Worm (Caenorhabditis elegans) whole organism, late embryonic: ENCODE results near the gene C49F5.3.

Source experiments
- C08G9.2 ChIP-seq: sonication (generic microtip); optimal IDR thresholded peaks from 2 replicates; lab custom pipeline; 2016; ENCODE audit warnings: mild to moderate bottlenecking, missing genetic modification characterization, moderate library complexity, missing compliant biosample characterization
- C38D4.7 ChIP-seq: fragments of 200-800 bp; sonication (Bioruptor generic); optimal IDR thresholded peaks from 2 replicates; lab custom pipeline; 2018; ENCODE audit warnings: mild to moderate bottlenecking, missing genetic modification characterization, moderate library complexity, missing compliant biosample characterization
- F13H6.1 ChIP-seq: sonication (generic microtip); optimal IDR thresholded peaks from 2 replicates; lab custom pipeline; 2016; ENCODE audit warnings: missing genetic modification characterization, missing compliant biosample characterization
- T23F11.4 ChIP-seq: fragments of 200-800 bp; sonication (Bioruptor generic); optimal IDR thresholded peaks from 2 replicates; lab custom pipeline; 2018; ENCODE audit warnings: mild to moderate bottlenecking, missing genetic modification characterization, missing compliant biosample characterization
- Y22D7AL.16 ChIP-seq: sonication (generic microtip); optimal IDR thresholded peaks from 2 replicates; lab custom pipeline; 2016; ENCODE audit warnings: missing genetic modification characterization, missing compliant biosample characterization
- ama-1 ChIP-seq: fragments of 150-350 bp; optimal IDR thresholded peaks from 2 replicates; lab custom pipeline; 2014
- ceh-14 ChIP-seq: sonication (generic microtip); optimal IDR thresholded peaks from 2 replicates; lab custom pipeline; 2016; ENCODE audit warnings: missing genotype, missing genetic modification characterization, missing compliant biosample characterization
- ceh-18 ChIP-seq: sonication (generic microtip); optimal IDR thresholded peaks from 2 replicates; lab custom pipeline; 2016; ENCODE audit warnings: missing genetic modification characterization, missing compliant biosample characterization
- ceh-2 ChIP-seq: sonication (generic microtip); optimal IDR thresholded peaks from 2 replicates; lab custom pipeline; 2016; ENCODE audit warnings: missing genotype, missing genetic modification characterization, missing compliant biosample characterization
- ceh-22 ChIP-seq: sonication (generic microtip); optimal IDR thresholded peaks from 2 replicates; lab custom pipeline; 2017; ENCODE audit warnings: missing biosample characterization, missing genetic modification characterization
- ceh-30 ChIP-seq: fragments of 150-350 bp; optimal IDR thresholded peaks from 2 replicates; lab custom pipeline; 2014; ENCODE audit warnings: missing biosample characterization, missing genetic modification characterization
- ceh-34 ChIP-seq: sonication (generic microtip); optimal IDR thresholded peaks from 2 replicates; lab custom pipeline; 2016; ENCODE audit warnings: mild to moderate bottlenecking, missing genetic modification characterization, missing compliant biosample characterization
- ceh-45 ChIP-seq: fragments of 200-800 bp; sonication (Bioruptor generic); IDR thresholded peaks from 2 replicates; pipeline ENCODE4 v1.3.6; 2022; ENCODE audit warnings: missing genetic modification reagents, missing genetic modification characterization, missing compliant biosample characterization
- che-1 ChIP-seq: sonication (generic microtip); optimal IDR thresholded peaks from 2 replicates; lab custom pipeline; 2016; ENCODE audit warnings: mild to moderate bottlenecking, missing genetic modification characterization, missing compliant biosample characterization
- dmd-4 ChIP-seq: sonication (generic microtip); optimal IDR thresholded peaks from 2 replicates; lab custom pipeline; 2016; ENCODE audit warnings: borderline replicate concordance, missing genetic modification characterization, missing compliant biosample characterization
- dve-1 ChIP-seq: sonication (generic microtip); optimal IDR thresholded peaks from 2 replicates; lab custom pipeline; 2017; ENCODE audit warnings: antibody characterized with exemption, mild to moderate bottlenecking, missing genetic modification characterization, missing compliant biosample characterization
- elt-2 ChIP-seq: sonication (generic microtip); optimal IDR thresholded peaks from 2 replicates; lab custom pipeline; 2016; ENCODE audit warnings: missing genetic modification reagents, missing genetic modification characterization, missing compliant biosample characterization
- elt-4 ChIP-seq: sonication (generic microtip); optimal IDR thresholded peaks from 2 replicates; lab custom pipeline; 2016; ENCODE audit warnings: missing genetic modification characterization, missing compliant biosample characterization
- ets-4 ChIP-seq: sonication (generic microtip); optimal IDR thresholded peaks from 2 replicates; lab custom pipeline; 2016; ENCODE audit warnings: missing genetic modification characterization, missing compliant biosample characterization
- eyg-1 ChIP-seq: sonication (generic microtip); optimal IDR thresholded peaks from 2 replicates; lab custom pipeline; 2016; ENCODE audit warnings: missing genotype, missing genetic modification characterization, missing compliant biosample characterization
- fax-1 ChIP-seq: sonication (generic microtip); optimal IDR thresholded peaks from 2 replicates; lab custom pipeline; 2016; ENCODE audit warnings: missing genotype, missing genetic modification characterization, missing compliant biosample characterization
- fkh-6 ChIP-seq: sonication (generic microtip); optimal IDR thresholded peaks from 2 replicates; lab custom pipeline; 2016; ENCODE audit warnings: missing genetic modification characterization, missing compliant biosample characterization
- gmeb-2 ChIP-seq: sonication (generic microtip); optimal IDR thresholded peaks from 2 replicates; lab custom pipeline; 2016; ENCODE audit warnings: missing genetic modification characterization, inconsistent platforms, missing compliant biosample characterization
- hlh-30 ChIP-seq: sonication (generic microtip); optimal IDR thresholded peaks from 2 replicates; lab custom pipeline; 2017; ENCODE audit warnings: antibody characterized with exemption, missing genetic modification characterization, missing compliant biosample characterization; ENCODE audit not compliant: insufficient read depth
- nfya-1 ChIP-seq: sonication (generic microtip); optimal IDR thresholded peaks from 2 replicates; lab custom pipeline; 2017; ENCODE audit warnings: missing genetic modification characterization, mild to moderate bottlenecking, missing compliant biosample characterization, antibody characterized with exemption, moderate library complexity
- nhr-11 ChIP-seq: fragments of 150-350 bp; optimal IDR thresholded peaks from 2 replicates; lab custom pipeline; 2014; ENCODE audit warnings: missing biosample characterization, missing genetic modification characterization
- npax-4 ChIP-seq: sonication (generic microtip); optimal IDR thresholded peaks from 2 replicates; lab custom pipeline; 2016; ENCODE audit warnings: missing genetic modification characterization, missing compliant biosample characterization
- odd-2 ChIP-seq: sonication (generic microtip); optimal IDR thresholded peaks from 2 replicates; lab custom pipeline; 2017; ENCODE audit warnings: antibody characterized with exemption, mild to moderate bottlenecking, missing genetic modification characterization, missing compliant biosample characterization
- pax-1 ChIP-seq: fragments of 150-350 bp; optimal IDR thresholded peaks from 2 replicates; lab custom pipeline; 2014; ENCODE audit warnings: missing biosample characterization, missing genetic modification characterization
- pha-2 ChIP-seq: sonication (generic microtip); optimal IDR thresholded peaks from 2 replicates; lab custom pipeline; 2017; ENCODE audit warnings: mild to moderate bottlenecking, missing genetic modification characterization, missing compliant biosample characterization
- ref-2 ChIP-seq: sonication (generic microtip); optimal IDR thresholded peaks from 2 replicates; lab custom pipeline; 2016; ENCODE audit warnings: missing genetic modification characterization, missing compliant biosample characterization
- sdc-2 ChIP-seq: sonication (generic microtip); optimal IDR thresholded peaks from 2 replicates; lab custom pipeline; 2016; ENCODE audit warnings: missing genotype, missing genetic modification characterization, missing compliant biosample characterization
- syd-9 ChIP-seq: sonication (generic microtip); optimal IDR thresholded peaks from 2 replicates; lab custom pipeline; 2016; ENCODE audit warnings: mild to moderate bottlenecking, missing genetic modification characterization, moderate library complexity, missing compliant biosample characterization
- tbx-2 ChIP-seq: sonication (generic microtip); optimal IDR thresholded peaks from 2 replicates; lab custom pipeline; 2016; ENCODE audit warnings: missing genetic modification characterization, missing compliant biosample characterization
- tbx-7 ChIP-seq: sonication (generic microtip); optimal IDR thresholded peaks from 2 replicates; lab custom pipeline; 2016; ENCODE audit warnings: missing genotype, missing genetic modification characterization, missing compliant biosample characterization
- unc-3 ChIP-seq, 2 experiments: fragments of 200-800 bp in 1 of 2; sonication (Bioruptor generic) in 1 of 2; sonication (generic microtip) in 1 of 2; conservative IDR thresholded peaks in 1 of 2; optimal IDR thresholded peaks in 1 of 2; 2 replicates each; pipeline versions ENCODE4 v1.3.6 to Lab custom; 2016 to 2022; ENCODE audit warnings: missing compliant biosample characterization in 2 of 2, missing genetic modification characterization in 2 of 2, missing genetic modification reagents in 1 of 2
- unc-42 ChIP-seq: sonication (generic microtip); optimal IDR thresholded peaks from 2 replicates; lab custom pipeline; 2016; ENCODE audit warnings: missing genotype, missing genetic modification characterization, missing compliant biosample characterization
- unc-55 ChIP-seq: sonication (generic microtip); optimal IDR thresholded peaks from 2 replicates; lab custom pipeline; 2017; ENCODE audit warnings: missing biosample characterization, missing genetic modification reagents, missing genetic modification characterization
- unc-86 ChIP-seq: sonication (generic microtip); optimal IDR thresholded peaks from 2 replicates; lab custom pipeline; 2016; ENCODE audit warnings: missing genetic modification characterization, missing compliant biosample characterization
- ztf-16 ChIP-seq: sonication (generic microtip); optimal IDR thresholded peaks from 2 replicates; lab custom pipeline; 2017; ENCODE audit warnings: missing genetic modification characterization, missing compliant biosample characterization

Gene C49F5.3

DNA sequence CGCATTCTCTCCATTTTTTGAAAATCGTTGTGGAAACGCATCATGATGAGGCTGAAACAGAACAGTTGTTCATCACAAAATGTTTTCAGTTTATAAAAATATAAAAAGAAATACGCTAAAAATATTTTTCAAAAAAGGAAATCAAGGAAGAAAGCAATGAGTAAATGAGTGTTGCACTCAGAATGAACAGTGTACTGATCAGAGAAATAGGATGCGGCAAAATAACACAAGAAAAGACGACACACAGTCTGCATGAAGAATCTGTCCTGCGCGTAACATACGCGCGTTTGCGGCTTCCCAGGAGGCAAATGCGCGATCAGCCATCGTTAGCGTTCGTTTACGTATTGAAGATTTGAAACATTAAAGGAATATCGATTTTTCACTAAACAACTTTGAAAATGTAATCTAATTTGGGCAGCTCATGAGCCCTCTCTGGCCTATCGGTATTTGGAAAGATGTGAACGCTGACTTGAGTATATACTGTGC lies at the start of gene C49F5.3:
C49F5.3 (minus strand) TSS at position 51 of the 486 bp plus-strand sequence.
- no peak for TF ChIP-seq ref-2 (tag; lab: Kevin White, UChicago)
- no peak for TF ChIP-seq eyg-1 (tag; lab: Kevin White, UChicago)
- TF ChIP-seq ceh-2 (tag; lab: Kevin White, UChicago), result no peak
- no peak for TF ChIP-seq F13H6.1 (tag; lab: Kevin White, UChicago)

DNA sequence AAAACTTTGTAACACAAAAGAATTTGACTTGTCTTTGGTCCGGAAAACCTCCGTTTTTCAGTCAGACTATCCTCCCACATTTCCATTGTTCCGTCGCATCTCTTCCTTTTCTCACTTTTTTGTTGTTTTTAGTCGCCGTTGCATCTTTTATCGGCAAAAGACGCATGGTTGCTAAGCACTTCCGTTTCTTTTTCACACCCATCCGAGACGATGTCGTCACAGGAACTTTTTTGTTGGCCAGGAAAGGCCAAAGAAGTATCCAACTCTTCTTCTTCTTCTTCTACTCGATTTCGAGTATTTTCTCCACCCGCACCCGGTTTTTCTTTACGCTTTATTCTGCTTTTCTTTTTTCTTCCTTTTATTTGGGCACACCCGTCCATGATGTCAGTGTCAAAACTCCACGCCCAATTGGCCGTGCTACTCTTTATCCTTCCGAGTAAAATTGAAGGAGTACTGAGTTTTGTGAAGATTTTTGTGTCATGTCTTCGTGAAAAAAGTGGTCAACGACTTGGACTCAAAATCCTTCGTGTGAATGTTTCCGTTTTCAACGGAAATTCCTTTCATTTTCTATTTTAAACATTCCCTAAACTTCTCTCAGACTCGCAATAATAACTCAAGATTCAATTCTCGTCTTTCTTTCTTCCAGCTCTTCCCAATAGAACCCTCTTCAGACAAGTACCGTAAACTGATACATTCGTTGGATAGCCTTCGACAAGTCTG lies 41.8 kb upstream of the C49F5.3 start, which contains the start of gene B0198.2:
B0198.2 (plus strand) TSS at position 670 of the 720 bp plus-strand sequence.
- TF ChIP-seq fkh-6 (tag; lab: Kevin White, UChicago) (no peak), C08G9.2 (tag; lab: Kevin White, UChicago) (no peak), T23F11.4 (GFP tag; lab: Kevin White, UChicago) (no peak), dmd-4 (tag; lab: Kevin White, UChicago) (no peak), tbx-7 (tag; lab: Kevin White, UChicago) (no peak), hlh-30 (tag; lab: Kevin White, UChicago) (no peak), odd-2 (no peak), ref-2 (tag; lab: Kevin White, UChicago) (no peak), pha-2 (tag; lab: Kevin White, UChicago) (no peak), unc-3 (GFP tag; conservative IDR thresholded peaks at IDR 0.05; lab: Robert Waterston, UW) (no peak), unc-3 (tag; optimal IDR thresholded peaks at IDR 0.05; lab: Kevin White, UChicago) (no peak), Y22D7AL.16 (tag; lab: Kevin White, UChicago) (no peak)

ce11 chrX:12022496-12022895 lies 39.1 kb upstream of the C49F5.3 start:
- TF ChIP-seq syd-9 (tag; lab: Kevin White, UChicago) (no peak), ceh-18 (tag; lab: Kevin White, UChicago) (no peak), elt-2 (tag; lab: Kevin White, UChicago) (no peak), ceh-22 (tag; lab: Kevin White, UChicago) (no peak), C38D4.7 (no peak), nfya-1 (tag; lab: Kevin White, UChicago) (no peak), ceh-30 (tag; lab: Kevin White, UChicago) (no peak), pha-2 (tag; lab: Kevin White, UChicago) (no peak), pax-1 (tag; lab: Kevin White, UChicago) (no peak), dmd-4 (tag; lab: Kevin White, UChicago) (no peak)

- TF ChIP-seq unc-42 (peak; percentile 57), gmeb-2 (tag; lab: Kevin White, UChicago) (no peak)
Measured at ce11 chrX:12021446-12021845, 38.0 kb upstream of the C49F5.3 start.

ce11 chrX:12017908-12018479 lies 34.6 kb upstream of the C49F5.3 start, which contains the start of the genes nmat-1 and ucr-2.1:
Gene nmat-1 (minus strand): TSS chrX:12018043.
Gene ucr-2.1 (plus strand): TSS chrX:12018429.
- no peak for TF ChIP-seq C38D4.7
- peak; percentile 31 for TF ChIP-seq elt-2 (tag; lab: Kevin White, UChicago)
- peak; percentile 33 for TF ChIP-seq sdc-2
- TF ChIP-seq ztf-16, result peak; percentile 9
- TF ChIP-seq C08G9.2 (tag; lab: Kevin White, UChicago), result peak; percentile 64
- no peak for TF ChIP-seq ceh-45 (GFP tag; lab: Robert Waterston, UW)
- peak; percentile 33 for TF ChIP-seq unc-42
- peak; percentile 46 for TF ChIP-seq ets-4
- TF ChIP-seq dve-1 (tag; lab: Kevin White, UChicago), result peak; percentile 37
- TF ChIP-seq elt-4 (tag; lab: Kevin White, UChicago), result no peak
- TF ChIP-seq ceh-14, result peak; percentile 62
- TF ChIP-seq ref-2 (tag; lab: Kevin White, UChicago), result peak; percentile 98
- TF ChIP-seq che-1 (tag; lab: Kevin White, UChicago), result no peak
- no peak for TF ChIP-seq unc-86 (tag; lab: Kevin White, UChicago)
- TF ChIP-seq npax-4 (tag; lab: Kevin White, UChicago), result no peak
- TF ChIP-seq ceh-22 (tag; lab: Kevin White, UChicago), result no peak
- peak; percentile 11 for TF ChIP-seq pha-2 (tag; lab: Kevin White, UChicago)
- peak; percentile 54 for TF ChIP-seq tbx-2 (tag; lab: Kevin White, UChicago)
- TF ChIP-seq nhr-11 (tag; lab: Kevin White, UChicago), result no peak
- peak; percentile 37 for TF ChIP-seq nfya-1 (tag; lab: Kevin White, UChicago)
- peak; percentile 45 for TF ChIP-seq unc-55 (GFP tag; lab: Kevin White, UChicago)
- peak; percentile 12 for TF ChIP-seq ceh-34
- TF ChIP-seq fkh-6 (tag; lab: Kevin White, UChicago), result no peak
- peak; percentile 36 for TF ChIP-seq ceh-30 (tag; lab: Kevin White, UChicago)
- no peak for TF ChIP-seq ceh-18 (tag; lab: Kevin White, UChicago)
- TF ChIP-seq fax-1, result no peak
- no peak for TF ChIP-seq ama-1
